Fruit fly (Drosophila melanogaster) whole organism, larva: ENCODE data around the gene Gfat2.

Experiments
- noc ChIP-seq: fragments of 200-800 bp; sonication (Bioruptor generic); optimal IDR thresholded peaks from 3 replicates; lab custom pipeline; 2019; ENCODE audit warnings: missing biosample characterization, mild to moderate bottlenecking, missing genetic modification characterization, moderate library complexity

The Gfat2 gene

dm6 chr3R:28339654-28340605 lies at the start of gene Gfat2, which contains the start of gene Moca-cyp:
TSS of gene Gfat2 (minus strand) at chr3R:28339765.
TSS of gene Moca-cyp (plus strand) at chr3R:28340334.
- peak; percentile 54 for TF ChIP-seq noc (tag; lab: Kevin White, UChicago)

dm6 chr3R:28377648-28378047 lies 38.1 kb upstream of the Gfat2 start:
- no peak for TF ChIP-seq noc (tag; lab: Kevin White, UChicago)

- TF ChIP-seq noc (tag; lab: Kevin White, UChicago), result no peak
Measured at dm6 chr3R:28375785-28376184, 36.2 kb upstream of the Gfat2 start.

- TF ChIP-seq noc (tag; lab: Kevin White, UChicago), result no peak
Measured at dm6 chr3R:28359613-28360012, 20.0 kb upstream of the Gfat2 start.

- no peak for TF ChIP-seq noc (tag; lab: Kevin White, UChicago)
Measured at dm6 chr3R:28351942-28352341, 12.4 kb upstream of the Gfat2 start, which contains the start of gene Or98b. TSS of gene Or98b (plus strand) at chr3R:28352242.

- TF ChIP-seq noc (tag; lab: Kevin White, UChicago), result no peak
Measured at dm6 chr3R:28345287-28345686, 5.7 kb upstream of the Gfat2 start.

dm6 chr3R:28340606-28340999 lies 1.0 kb upstream of the Gfat2 start:
- no peak for TF ChIP-seq noc (tag; lab: Kevin White, UChicago)

dm6 chr3R:28336046-28336771 lies 3.4 kb downstream of the Gfat2 start, which contains the start of gene larp:
TSS of gene larp (minus strand) at chr3R:28336440.
- no peak for TF ChIP-seq noc (tag; lab: Kevin White, UChicago)

dm6 chr3R:28335462-28335998 lies 4.0 kb downstream of the Gfat2 start:
- peak; percentile 59 for TF ChIP-seq noc (tag; lab: Kevin White, UChicago)

dm6 chr3R:28332674-28333421 lies 6.7 kb downstream of the Gfat2 start:
- TF ChIP-seq noc (tag; lab: Kevin White, UChicago), result no peak

dm6 chr3R:28332137-28332671 lies 7.4 kb downstream of the Gfat2 start:
- TF ChIP-seq noc (tag; lab: Kevin White, UChicago), result peak; percentile 75

dm6 chr3R:28331126-28331490 lies 8.5 kb downstream of the Gfat2 start:
- TF ChIP-seq noc (tag; lab: Kevin White, UChicago), result no peak

- no peak for TF ChIP-seq noc (tag; lab: Kevin White, UChicago)
Measured at dm6 chr3R:28330266-28331125, 9.1 kb downstream of the Gfat2 start.
